Worm (Caenorhabditis elegans) whole organism, midembryonic: Measurements from ENCODE around the gene smgl-2.

ENCODE experiments used
- T22C8.4 ChIP-seq: fragments of 200-800 bp; sonication (Bioruptor generic); IDR thresholded peaks from 2 replicates; pipeline ENCODE4 v1.3.6; 2022; ENCODE audit warnings: missing genetic modification characterization, missing compliant biosample characterization
- cog-1 ChIP-seq: sonication (generic microtip); optimal IDR thresholded peaks from 2 replicates; lab custom pipeline; 2016; ENCODE audit warnings: missing genetic modification characterization, missing compliant biosample characterization
- flt-1 ChIP-seq: fragments of 200-800 bp; sonication (Bioruptor generic); IDR thresholded peaks from 2 replicates; pipeline ENCODE4 v1.3.6; 2022; ENCODE audit warnings: missing genetic modification characterization, missing compliant biosample characterization
- klf-2 ChIP-seq: fragments of 200-800 bp; sonication (Bioruptor generic); conservative IDR thresholded peaks from 2 replicates; pipeline ENCODE4 v1.3.6; 2022; ENCODE audit warnings: missing genetic modification reagents, missing genetic modification characterization, missing compliant biosample characterization
- tab-1 ChIP-seq: fragments of 200-800 bp; sonication (Bioruptor generic); IDR thresholded peaks from 2 replicates; pipeline ENCODE4 v1.3.6; 2022; ENCODE audit warnings: missing genetic modification characterization, missing compliant biosample characterization

DNA sequence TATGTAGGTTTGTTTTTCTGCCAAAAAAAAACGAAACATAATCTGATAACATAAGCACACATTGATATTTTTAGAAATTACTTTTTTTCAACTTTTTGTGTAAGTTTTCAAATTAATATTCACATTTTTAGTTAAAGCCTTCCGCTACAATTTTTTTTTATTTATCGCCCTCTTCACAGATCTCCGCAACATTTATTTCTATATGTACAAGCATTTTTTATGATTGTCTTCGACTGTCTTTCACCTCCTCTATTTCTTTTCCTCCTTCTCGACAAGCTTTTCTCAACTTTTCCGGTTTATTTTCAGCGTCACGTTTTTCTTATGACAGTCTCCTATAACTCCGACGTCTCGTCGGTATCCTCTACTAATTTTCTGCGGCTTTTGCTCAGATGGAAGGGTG lies 30.0 kb downstream of the smgl-2 start, which contains the start of gene best-20:
- no peak for TF ChIP-seq T22C8.4 (GFP tag; lab: Robert Waterston, UW)
- TF ChIP-seq flt-1 (GFP tag; lab: Robert Waterston, UW): no peak
- TF ChIP-seq tab-1: no peak
- no peak for TF ChIP-seq klf-2 (GFP tag; lab: Robert Waterston, UW)
- no peak for TF ChIP-seq cog-1 (tag; lab: Kevin White, UChicago)
